Fruit fly (Drosophila melanogaster) whole organism, embryonic: ENCODE measurements around the gene Vps26.

Experiments
- Atf6 ChIP-seq: fragments of 200-800 bp; sonication (Bioruptor generic); IDR thresholded peaks from 2 replicates; pipeline ENCODE4 v1.3.6; 2022; ENCODE audit warnings: missing biosample characterization, missing genetic modification characterization
- Awh ChIP-seq: fragments of 200-800 bp; sonication (Bioruptor generic); IDR thresholded peaks from 2 replicates; pipeline ENCODE4, ENCODE4 v1.3.6; 2022; ENCODE audit warnings: missing biosample characterization, missing genetic modification characterization
- CG10267 ChIP-seq: fragments of 200-800 bp; sonication (Bioruptor generic); optimal IDR thresholded peaks from 2 replicates; lab custom pipeline; 2018; ENCODE audit warnings: missing biosample characterization, mild to moderate bottlenecking, missing genetic modification characterization, moderate library complexity
- CG11560 ChIP-seq: fragments of 200-800 bp; sonication (Bioruptor generic); IDR thresholded peaks from 3 replicates; pipeline ENCODE4 v1.3.6; 2022; ENCODE audit warnings: missing biosample characterization, missing genetic modification characterization
- CG13296 ChIP-seq: fragments of 200-800 bp; sonication (Bioruptor generic); optimal IDR thresholded peaks from 3 replicates; lab custom pipeline; 2018; ENCODE audit warnings: missing biosample characterization, mild to moderate bottlenecking, missing genetic modification characterization
- CG14667 ChIP-seq: fragments of 200-800 bp; sonication (Bioruptor generic); IDR thresholded peaks from 2 replicates; pipeline ENCODE4 v1.3.6; 2022; ENCODE audit warnings: missing biosample characterization, missing genetic modification characterization
- CG14710 ChIP-seq: fragments of 200-800 bp; sonication (Bioruptor generic); optimal IDR thresholded peaks from 3 replicates; lab custom pipeline; 2019; ENCODE audit warnings: missing biosample characterization, mild to moderate bottlenecking, missing genetic modification characterization, moderate library complexity
- CG15011 ChIP-seq: fragments of 200-800 bp; sonication (Bioruptor generic); optimal IDR thresholded peaks from 3 replicates; lab custom pipeline; 2018; ENCODE audit warnings: missing biosample characterization, mild to moderate bottlenecking, missing genetic modification characterization
- CG17359 ChIP-seq: fragments of 200-800 bp; sonication (Bioruptor generic); optimal IDR thresholded peaks from 3 replicates; lab custom pipeline; 2018; ENCODE audit warnings: missing biosample characterization, mild to moderate bottlenecking, missing genetic modification characterization, moderate library complexity
- CG1792 ChIP-seq: fragments of 200-800 bp; sonication (Bioruptor generic); optimal IDR thresholded peaks from 2 replicates; lab custom pipeline; 2016; ENCODE audit warnings: missing biosample characterization, missing genetic modification characterization
- CG2199 ChIP-seq: fragments of 200-800 bp; sonication (Bioruptor generic); IDR thresholded peaks from 3 replicates; pipeline ENCODE4 v1.3.6; 2022; ENCODE audit warnings: missing biosample characterization, missing genetic modification characterization
- CG30020 ChIP-seq: fragments of 200-800 bp; optimal IDR thresholded peaks from 2 replicates; lab custom pipeline; 2019; ENCODE audit warnings: missing biosample characterization, mild to moderate bottlenecking, missing genetic modification characterization, moderate library complexity
- CG6654 ChIP-seq: fragments of 200-800 bp; sonication (Bioruptor generic); optimal IDR thresholded peaks from 2 replicates; lab custom pipeline; 2017; ENCODE audit warnings: missing biosample characterization, mild to moderate bottlenecking, missing genetic modification characterization
- CG8290 ChIP-seq, 3 experiments: fragments of 200-800 bp; sonication (Bioruptor generic); optimal IDR thresholded peaks; 2 replicates each; lab custom pipeline; 2016 to 2019; ENCODE audit warnings: missing biosample characterization in 3 of 3, missing genetic modification characterization in 3 of 3, mild to moderate bottlenecking in 2 of 3, moderate library complexity in 1 of 3
- CG9215 ChIP-seq: fragments of 200-800 bp; sonication (Bioruptor generic); IDR thresholded peaks from 2 replicates; pipeline ENCODE4 v1.3.6; 2022; ENCODE audit warnings: missing biosample characterization, missing genetic modification characterization
- CG9609 ChIP-seq: fragments of 200-800 bp; sonication (Bioruptor generic); optimal IDR thresholded peaks from 3 replicates; lab custom pipeline; 2016; ENCODE audit warnings: missing biosample characterization, missing genetic modification characterization
- CG9932 ChIP-seq: fragments of 200-800 bp; sonication (Bioruptor generic); IDR thresholded peaks from 2 replicates; pipeline ENCODE4 v1.3.6; 2022; ENCODE audit warnings: missing biosample characterization, missing genetic modification characterization
- CkIIα-i1 ChIP-seq: fragments of 200-800 bp; sonication (Bioruptor generic); IDR thresholded peaks from 2 replicates; pipeline ENCODE4 v1.3.6; 2022; ENCODE audit warnings: missing biosample characterization, missing genetic modification characterization
- CoRest ChIP-seq: fragments of 200-800 bp; sonication (Bioruptor generic); optimal IDR thresholded peaks from 3 replicates; lab custom pipeline; 2018; ENCODE audit warnings: missing biosample characterization, mild to moderate bottlenecking, missing genetic modification characterization, moderate library complexity
- CrebB ChIP-seq: fragments of 200-800 bp; sonication (Bioruptor generic); optimal IDR thresholded peaks from 3 replicates; lab custom pipeline; 2018; ENCODE audit warnings: missing biosample characterization, mild to moderate bottlenecking, missing genetic modification characterization
- Dll ChIP-seq: fragments of 200-800 bp; sonication (Bioruptor generic); IDR thresholded peaks from 4 replicates; pipeline ENCODE4 v1.3.6; 2022; ENCODE audit warnings: missing biosample characterization, missing genetic modification characterization; ENCODE audit not compliant: partially characterized antibody
- H15 ChIP-seq: fragments of 200-800 bp; sonication (Bioruptor generic); IDR thresholded peaks from 3 replicates; pipeline ENCODE4 v1.3.6; 2022; ENCODE audit warnings: missing biosample characterization, missing genetic modification characterization
- Hand ChIP-seq: fragments of 200-800 bp; sonication (Bioruptor generic); optimal IDR thresholded peaks from 2 replicates; lab custom pipeline; 2017; ENCODE audit warnings: mild to moderate bottlenecking, missing biosample characterization, missing genetic modification reagents, missing genetic modification characterization
- Hmr ChIP-seq: fragments of 200-800 bp; sonication (Bioruptor generic); optimal IDR thresholded peaks from 3 replicates; lab custom pipeline; 2017; ENCODE audit warnings: mild to moderate bottlenecking, missing biosample characterization, missing genetic modification reagents, missing genetic modification characterization
- MBD-R2 ChIP-seq: fragments of 200-800 bp; sonication (Bioruptor generic); IDR thresholded peaks from 2 replicates; pipeline ENCODE4 v1.3.6; 2022; ENCODE audit warnings: missing biosample characterization, missing genetic modification characterization
- MESR4 ChIP-seq: fragments of 200-800 bp; sonication (Bioruptor generic); optimal IDR thresholded peaks from 2 replicates; lab custom pipeline; 2018; ENCODE audit warnings: missing biosample characterization, mild to moderate bottlenecking, missing genetic modification characterization, moderate library complexity
- Mad ChIP-seq: fragments of 200-800 bp; sonication (Bioruptor generic); optimal IDR thresholded peaks from 2 replicates; lab custom pipeline; 2016; ENCODE audit warnings: missing biosample characterization, missing genetic modification characterization
- Med ChIP-seq: fragments of 200-800 bp; sonication (Bioruptor generic); peaks from one replicate; lab custom pipeline; 2016; ENCODE audit warnings: missing biosample characterization, missing genetic modification characterization, mild to moderate bottlenecking, inconsistent platforms, moderate library complexity
- Meics ChIP-seq: fragments of 200-800 bp; sonication (Bioruptor generic); optimal IDR thresholded peaks from 2 replicates; lab custom pipeline; 2017; ENCODE audit warnings: missing biosample characterization, mild to moderate bottlenecking, missing genetic modification characterization
- Rfx ChIP-seq: fragments of 200-800 bp; sonication (Bioruptor generic); IDR thresholded peaks from 2 replicates; pipeline ENCODE4 v1.3.6; 2022; ENCODE audit warnings: missing biosample characterization, missing genetic modification characterization
- amos ChIP-seq: fragments of 200-800 bp; sonication (Bioruptor generic); IDR thresholded peaks from 2 replicates; pipeline ENCODE4 v1.3.6; 2022; ENCODE audit warnings: missing biosample characterization, missing genetic modification characterization; ENCODE audit not compliant: partially characterized antibody
- ato ChIP-seq: fragments of 200-800 bp; sonication (Bioruptor generic); IDR thresholded peaks from 2 replicates; pipeline ENCODE4 v1.3.6; 2022; ENCODE audit warnings: missing biosample characterization, missing genetic modification characterization; ENCODE audit not compliant: partially characterized antibody
- btn ChIP-seq: fragments of 200-800 bp; sonication (Bioruptor generic); optimal IDR thresholded peaks from 2 replicates; lab custom pipeline; 2016; ENCODE audit warnings: missing biosample characterization, missing genetic modification characterization
- cad ChIP-seq: fragments of >200 bp; optimal IDR thresholded peaks from 2 replicates; lab custom pipeline; 2017; ENCODE audit warnings: missing biosample characterization, missing genetic modification characterization
- corto ChIP-seq: fragments of 200-800 bp; sonication (Bioruptor generic); optimal IDR thresholded peaks from 2 replicates; lab custom pipeline; 2016; ENCODE audit warnings: missing biosample characterization, mild to moderate bottlenecking, missing genetic modification characterization, moderate library complexity
- dimm ChIP-seq: fragments of 200-800 bp; sonication (Bioruptor generic); IDR thresholded peaks from 2 replicates; pipeline ENCODE4 v1.3.6; 2022; ENCODE audit warnings: missing biosample characterization, missing genetic modification characterization
- gcm2 ChIP-seq: fragments of 200-800 bp; sonication (Bioruptor generic); optimal IDR thresholded peaks from 2 replicates; lab custom pipeline; 2016; ENCODE audit warnings: missing biosample characterization, missing genetic modification characterization
- otp ChIP-seq: fragments of 200-800 bp; sonication (Bioruptor generic); IDR thresholded peaks from 3 replicates; pipeline ENCODE4, ENCODE4 v1.3.6; 2022; ENCODE audit warnings: missing biosample characterization, missing genetic modification characterization
- pb ChIP-seq: fragments of 200-800 bp; sonication (Bioruptor generic); optimal IDR thresholded peaks from 3 replicates; lab custom pipeline; 2016; ENCODE audit warnings: missing biosample characterization, missing genetic modification characterization
- ranshi ChIP-seq: fragments of 200-800 bp; sonication (Bioruptor generic); IDR thresholded peaks from 2 replicates; pipeline ENCODE4 v1.3.6; 2022; ENCODE audit warnings: missing biosample characterization, missing genetic modification characterization
- row ChIP-seq: fragments of 200-800 bp; sonication (Bioruptor generic); IDR thresholded peaks from 3 replicates; pipeline ENCODE4 v1.3.6; 2022; ENCODE audit warnings: missing biosample characterization, missing genetic modification characterization
- slbo ChIP-seq: fragments of 200-800 bp; sonication (Bioruptor generic); IDR thresholded peaks from 2 replicates; pipeline ENCODE4 v1.3.6; 2022; ENCODE audit warnings: missing biosample characterization, missing genetic modification characterization
- slp2 ChIP-seq: fragments of 200-800 bp; sonication (Bioruptor generic); optimal IDR thresholded peaks from 2 replicates; lab custom pipeline; 2016; ENCODE audit warnings: missing biosample characterization, missing genetic modification characterization
- sob ChIP-seq: fragments of 200-800 bp; sonication (Bioruptor generic); IDR thresholded peaks from 2 replicates; pipeline ENCODE4 v1.3.6; 2022; ENCODE audit warnings: missing biosample characterization, missing genetic modification characterization
- sr ChIP-seq: fragments of 200-800 bp; sonication (Bioruptor generic); IDR thresholded peaks from 3 replicates; pipeline ENCODE4 v1.3.6; 2022; ENCODE audit warnings: missing biosample characterization, missing genetic modification characterization
- stc ChIP-seq: fragments of 200-800 bp; sonication (Bioruptor generic); IDR thresholded peaks from 2 replicates; pipeline ENCODE4 v1.3.6; 2022; ENCODE audit warnings: missing biosample characterization, missing genetic modification characterization
- sug ChIP-seq: fragments of 200-800 bp; optimal IDR thresholded peaks from 2 replicates; lab custom pipeline; 2019; ENCODE audit warnings: missing biosample characterization, mild to moderate bottlenecking, missing genetic modification characterization, moderate library complexity
- tap ChIP-seq: fragments of 200-800 bp; optimal IDR thresholded peaks from 3 replicates; lab custom pipeline; 2019; ENCODE audit warnings: missing biosample characterization, mild to moderate bottlenecking, missing genetic modification characterization, moderate library complexity
- toy ChIP-seq: fragments of 200-800 bp; sonication (Bioruptor generic); IDR thresholded peaks from 2 replicates; pipeline ENCODE4 v1.3.6; 2022; ENCODE audit warnings: missing biosample characterization, missing genetic modification characterization
- trh ChIP-seq: fragments of 200-800 bp; sonication (Bioruptor generic); optimal IDR thresholded peaks from 2 replicates; lab custom pipeline; 2016; ENCODE audit warnings: missing biosample characterization, missing genetic modification characterization
- usp ChIP-seq: fragments of >200 bp; optimal IDR thresholded peaks from 2 replicates; lab custom pipeline; 2017; ENCODE audit warnings: missing biosample characterization, missing genetic modification characterization

Vps26 gene

dm6 chrX:1854070-1854469 is 19.6 kb upstream of the Vps26 start (continued):
- TF ChIP-seq row (0 out of 3 replicates have a peak, but pooled peaks have one; percentile 7), CoRest (peak; percentile 15), Med (GFP tag; lab: Kevin White, UChicago) (peak; percentile 94), amos (no peak), tap (no peak), CG1792 (GFP tag; lab: Kevin White, UChicago) (peak; percentile 57), Meics (GFP tag; lab: Kevin White, UChicago) (peak; percentile 81), stc (0 out of 2 replicates have a peak, but pooled peaks have one; percentile 9), CG2199 (GFP tag; lab: Robert Waterston, UW) (no peak), CG13296 (GFP tag; lab: Kevin White, UChicago) (peak; percentile 91), CG9215 (no peak), Hmr (GFP tag; lab: Kevin White, UChicago) (peak; percentile 95), Rfx (GFP tag; lab: Robert Waterston, UW) (peak; percentile 80), CG11560 (tag; lab: Robert Waterston, UW) (no peak), Awh (peak; percentile 79), CG14710 (tag; lab: Kevin White, UChicago) (no peak), trh (GFP tag; lab: Kevin White, UChicago) (peak; percentile 39), slp2 (GFP tag; lab: Kevin White, UChicago) (no peak), CG9609 (GFP tag; lab: Kevin White, UChicago) (no peak), MESR4 (GFP tag; lab: Kevin White, UChicago) (no peak), CG15011 (peak; percentile 67), CG17359 (tag; lab: Kevin White, UChicago) (peak; percentile 55), corto (no peak), CrebB (tag; lab: Kevin White, UChicago) (peak; percentile 82), gcm2 (GFP tag; lab: Kevin White, UChicago) (peak; percentile 48), slbo (GFP tag; lab: Robert Waterston, UW) (peak; percentile 40), btn (peak; percentile 21), ato (GFP tag; lab: Robert Waterston, UW) (no peak), dimm (GFP tag; lab: Robert Waterston, UW) (peak; percentile 43; the same call in 1 of the 2 replicates), CG8290 (GFP tag; optimal IDR thresholded peaks at IDR 0.05; lab: Kevin White, UChicago) (no peak), CG8290 (tag; optimal IDR thresholded peaks at IDR 0.05; lab: Kevin White, UChicago) (peak in 1 of 2 experiments; percentile 96), Mad (GFP tag; lab: Kevin White, UChicago) (no peak), pb (GFP tag; lab: Kevin White, UChicago) (peak; percentile 57), CG10267 (tag; lab: Kevin White, UChicago) (no peak), cad (GFP tag; lab: Kevin White, UChicago) (no peak), otp (GFP tag; lab: Robert Waterston, UW) (peak; percentile 59; the same call in 1 of the 3 replicates), MBD-R2 (peak; percentile 54; the same call in 1 of the 2 replicates), sug (peak; percentile 56), CG30020 (tag; lab: Kevin White, UChicago) (no peak), H15 (GFP tag; lab: Robert Waterston, UW) (no peak), CG9932 (GFP tag; lab: Robert Waterston, UW) (peak; percentile 52), CkIIα-i1 (peak; percentile 32; the same call in 1 of the 2 replicates), sr (GFP tag; lab: Robert Waterston, UW) (peak; percentile 52; the same call in 2 of the 3 replicates), CG14667 (GFP tag; lab: Robert Waterston, UW) (no peak), usp (GFP tag; lab: Kevin White, UChicago) (no peak), toy (GFP tag; lab: Robert Waterston, UW) (peak; percentile 62), Dll (GFP tag; lab: Robert Waterston, UW) (no peak), CG6654 (GFP tag; lab: Kevin White, UChicago) (no peak), sob (GFP tag; lab: Robert Waterston, UW) (peak; percentile 85), Hand (peak; percentile 89), ranshi (GFP tag; lab: Robert Waterston, UW) (peak; percentile 72), Atf6 (GFP tag; lab: Robert Waterston, UW) (peak; percentile 92)
